Worm (Caenorhabditis elegans) whole organism, young adult: ENCODE measurements around the gene ksr-1.

ENCODE experiments used
- B0261.1 ChIP-seq: sonication (generic microtip); optimal IDR thresholded peaks from 2 replicates; lab custom pipeline; 2016; ENCODE audit warnings: mild to moderate bottlenecking, missing genetic modification characterization, moderate library complexity, missing compliant biosample characterization
- B0336.3 ChIP-seq: fragments of 200-800 bp; sonication (Bioruptor generic); IDR thresholded peaks from 2 replicates; pipeline ENCODE4 v1.3.6; 2022; ENCODE audit warnings: missing genetic modification characterization, missing compliant biosample characterization
- C17E4.6 ChIP-seq: fragments of 200-800 bp; sonication (Bioruptor generic); IDR thresholded peaks from 2 replicates; pipeline ENCODE4 v1.3.6; 2022; ENCODE audit warnings: missing genetic modification reagents, missing genetic modification characterization, missing compliant biosample characterization
- F39B2.1 ChIP-seq: fragments of 200-800 bp; sonication (Bioruptor generic); IDR thresholded peaks from 2 replicates; pipeline ENCODE4 v1.3.6; 2022; ENCODE audit warnings: missing genetic modification reagents, missing genetic modification characterization, missing compliant biosample characterization
- F57C9.4 ChIP-seq: sonication (generic microtip); optimal IDR thresholded peaks from 2 replicates; lab custom pipeline; 2017; ENCODE audit warnings: mild to moderate bottlenecking, missing genetic modification characterization, missing compliant biosample characterization
- T26A5.8 ChIP-seq: sonication (generic microtip); optimal IDR thresholded peaks from 2 replicates; lab custom pipeline; 2016; ENCODE audit warnings: missing genetic modification characterization, missing compliant biosample characterization
- Y53F4B.3 ChIP-seq: fragments of 200-800 bp; sonication (Bioruptor generic); IDR thresholded peaks from 2 replicates; pipeline ENCODE4 v1.3.6; 2022; ENCODE audit warnings: missing genetic modification reagents, missing genetic modification characterization, missing compliant biosample characterization
- Y56A3A.18 ChIP-seq: fragments of 200-800 bp; sonication (Bioruptor generic); IDR thresholded peaks from 2 replicates; pipeline ENCODE4 v1.3.6; 2022; ENCODE audit warnings: missing genetic modification reagents, missing genetic modification characterization, missing compliant biosample characterization
- ama-1 ChIP-seq, 3 experiments: fragments of 150-350 bp in 1 of 3; sonication (generic microtip) in 2 of 3; optimal IDR thresholded peaks; 2 replicates each; lab custom pipeline; 2014 to 2018; ENCODE audit warnings: missing biosample characterization in 2 of 3, missing genetic modification characterization in 2 of 3, missing genetic modification reagents in 2 of 3
- atf-7 ChIP-seq: sonication (generic microtip); optimal IDR thresholded peaks from 2 replicates; lab custom pipeline; 2017; ENCODE audit warnings: mild to moderate bottlenecking, missing genetic modification characterization, missing compliant biosample characterization
- attf-5 ChIP-seq: fragments of 200-800 bp; sonication (Bioruptor generic); optimal IDR thresholded peaks from 2 replicates; lab custom pipeline; 2018; ENCODE audit warnings: mild to moderate bottlenecking, missing genetic modification characterization, missing compliant biosample characterization
- ceh-91 ChIP-seq: fragments of 200-800 bp; sonication (Bioruptor generic); IDR thresholded peaks from 2 replicates; pipeline ENCODE4 v1.3.6; 2022; ENCODE audit warnings: missing genetic modification reagents, missing genetic modification characterization, missing compliant biosample characterization
- chd-7 ChIP-seq: sonication (generic microtip); optimal IDR thresholded peaks from 2 replicates; lab custom pipeline; 2016; ENCODE audit warnings: mild to moderate bottlenecking, missing genetic modification characterization, moderate library complexity, missing compliant biosample characterization
- efl-1 ChIP-seq: fragments of 150-350 bp; optimal IDR thresholded peaks from 2 replicates; lab custom pipeline; 2014; ENCODE audit warnings: missing biosample characterization, missing genetic modification reagents, missing genetic modification characterization
- ekl-4 ChIP-seq: fragments of 200-800 bp; sonication (Bioruptor generic); IDR thresholded peaks from 2 replicates; pipeline ENCODE4 v1.3.6; 2022; ENCODE audit warnings: missing genetic modification reagents, missing genetic modification characterization, missing compliant biosample characterization
- him-1 ChIP-seq: sonication (generic microtip); optimal IDR thresholded peaks from 2 replicates; lab custom pipeline; 2016; ENCODE audit warnings: missing genotype, missing genetic modification reagents, missing genetic modification characterization, missing compliant biosample characterization
- hlh-12 ChIP-seq: sonication (generic microtip); optimal IDR thresholded peaks from 2 replicates; lab custom pipeline; 2016; ENCODE audit warnings: missing genetic modification characterization, missing compliant biosample characterization
- hlh-26 ChIP-seq: fragments of 200-800 bp; sonication (Bioruptor generic); conservative IDR thresholded peaks from 2 replicates; pipeline ENCODE4 v1.3.6; 2022; ENCODE audit warnings: missing genetic modification reagents, missing genetic modification characterization, missing compliant biosample characterization
- let-607 ChIP-seq, 2 experiments: fragments of 200-800 bp in 1 of 2; sonication (Bioruptor generic) in 1 of 2; sonication (generic microtip) in 1 of 2; optimal IDR thresholded peaks; 2 replicates each; lab custom pipeline; 2016 to 2018; ENCODE audit warnings: mild to moderate bottlenecking in 2 of 2, missing compliant biosample characterization in 2 of 2, missing genetic modification characterization in 2 of 2, moderate library complexity in 2 of 2, missing genotype in 1 of 2
- lin-35 ChIP-seq, 3 experiments: fragments of 150-350 bp in 2 of 3; sonication (generic microtip) in 1 of 3; optimal IDR thresholded peaks; 2 replicates each; lab custom pipeline; 2014 to 2018; ENCODE audit warnings: missing biosample characterization in 3 of 3, missing genetic modification characterization in 3 of 3, missing genetic modification reagents in 3 of 3
- lsl-1 ChIP-seq: fragments of 200-800 bp; sonication (Bioruptor generic); optimal IDR thresholded peaks from 2 replicates; lab custom pipeline; 2018; ENCODE audit warnings: mild to moderate bottlenecking, missing genetic modification characterization, moderate library complexity, missing compliant biosample characterization
- lsy-27 ChIP-seq: sonication (generic microtip); optimal IDR thresholded peaks from 2 replicates; lab custom pipeline; 2017; ENCODE audit warnings: missing genetic modification characterization, mild to moderate bottlenecking, missing compliant biosample characterization, antibody characterized with exemption, missing genotype, borderline replicate concordance; ENCODE audit not compliant: insufficient read depth
- madf-8 ChIP-seq: fragments of 200-800 bp; sonication (Bioruptor generic); conservative IDR thresholded peaks from 2 replicates; pipeline ENCODE4 v1.3.6; 2022; ENCODE audit warnings: missing genetic modification reagents, missing genetic modification characterization, missing compliant biosample characterization
- mcd-1 ChIP-seq: fragments of 200-800 bp; sonication (Bioruptor generic); IDR thresholded peaks from 2 replicates; pipeline ENCODE4 v1.3.6; 2022; ENCODE audit warnings: missing genetic modification reagents, missing genetic modification characterization, missing compliant biosample characterization
- nfya-2 ChIP-seq: fragments of 200-800 bp; sonication (Bioruptor generic); IDR thresholded peaks from 2 replicates; pipeline ENCODE4 v1.3.6; 2022; ENCODE audit warnings: missing genetic modification reagents, missing genetic modification characterization, missing compliant biosample characterization
- nfyb-1 ChIP-seq: fragments of 200-800 bp; sonication (Bioruptor generic); IDR thresholded peaks from 2 replicates; pipeline ENCODE4 v1.3.6; 2022; ENCODE audit warnings: missing genetic modification reagents, missing genetic modification characterization, missing compliant biosample characterization
- nhr-179 ChIP-seq: sonication (generic microtip); optimal IDR thresholded peaks from 2 replicates; lab custom pipeline; 2016; ENCODE audit warnings: mild to moderate bottlenecking, missing genetic modification characterization, missing compliant biosample characterization
- nhr-80 ChIP-seq: sonication (generic microtip); optimal IDR thresholded peaks from 2 replicates; lab custom pipeline; 2016; ENCODE audit warnings: missing genetic modification characterization, missing compliant biosample characterization
- pbrm-1 ChIP-seq: fragments of 200-800 bp; sonication (Bioruptor generic); IDR thresholded peaks from 2 replicates; pipeline ENCODE4 v1.3.6; 2022; ENCODE audit warnings: missing genetic modification reagents, missing genetic modification characterization, missing compliant biosample characterization
- rcor-1 ChIP-seq: fragments of 200-800 bp; sonication (Bioruptor generic); IDR thresholded peaks from 2 replicates; pipeline ENCODE4 v1.3.6; 2022; ENCODE audit warnings: missing genetic modification reagents, missing genetic modification characterization, missing compliant biosample characterization
- sdz-38 ChIP-seq: sonication (generic microtip); optimal IDR thresholded peaks from 2 replicates; lab custom pipeline; 2016; ENCODE audit warnings: missing genotype, missing genetic modification characterization, missing compliant biosample characterization
- somi-1 ChIP-seq: fragments of 200-800 bp; sonication (Bioruptor generic); optimal IDR thresholded peaks from 2 replicates; lab custom pipeline; 2018; ENCODE audit warnings: mild to moderate bottlenecking, missing genetic modification characterization, missing compliant biosample characterization
- tbp1 ChIP-seq: fragments of 200-800 bp; sonication (Bioruptor generic); optimal IDR thresholded peaks from 2 replicates; lab custom pipeline; 2018; ENCODE audit warnings: mild to moderate bottlenecking, missing genetic modification characterization, missing compliant biosample characterization
- tbx-9 ChIP-seq: sonication (generic microtip); optimal IDR thresholded peaks from 2 replicates; lab custom pipeline; 2016; ENCODE audit warnings: borderline replicate concordance, missing genetic modification characterization, inconsistent platforms, missing compliant biosample characterization
- tlf-1 ChIP-seq: fragments of 200-800 bp; sonication (Bioruptor generic); optimal IDR thresholded peaks from 2 replicates; lab custom pipeline; 2018; ENCODE audit warnings: mild to moderate bottlenecking, missing genetic modification characterization, missing compliant biosample characterization
- unc-62 ChIP-seq: fragments of 150-350 bp; optimal IDR thresholded peaks from 2 replicates; lab custom pipeline; 2014; ENCODE audit warnings: missing biosample characterization, missing genetic modification reagents, missing genetic modification characterization
- zim-3 ChIP-seq: sonication (generic microtip); optimal IDR thresholded peaks from 2 replicates; lab custom pipeline; 2017; ENCODE audit warnings: mild to moderate bottlenecking, missing genetic modification characterization, moderate library complexity, missing compliant biosample characterization
- ztf-25 ChIP-seq: fragments of 200-800 bp; sonication (Bioruptor generic); IDR thresholded peaks from 2 replicates; pipeline ENCODE4 v1.3.6; 2022; ENCODE audit warnings: missing genetic modification reagents, missing genetic modification characterization, missing compliant biosample characterization
- ztf-26 ChIP-seq: sonication (generic microtip); optimal IDR thresholded peaks from 2 replicates; lab custom pipeline; 2017; ENCODE audit warnings: missing genetic modification characterization, missing compliant biosample characterization
- ztf-28 ChIP-seq: fragments of 200-800 bp; sonication (Bioruptor generic); IDR thresholded peaks from 2 replicates; pipeline ENCODE4 v1.3.6; 2022; ENCODE audit warnings: missing genetic modification reagents, missing genetic modification characterization, missing compliant biosample characterization

Gene ksr-1

DNA sequence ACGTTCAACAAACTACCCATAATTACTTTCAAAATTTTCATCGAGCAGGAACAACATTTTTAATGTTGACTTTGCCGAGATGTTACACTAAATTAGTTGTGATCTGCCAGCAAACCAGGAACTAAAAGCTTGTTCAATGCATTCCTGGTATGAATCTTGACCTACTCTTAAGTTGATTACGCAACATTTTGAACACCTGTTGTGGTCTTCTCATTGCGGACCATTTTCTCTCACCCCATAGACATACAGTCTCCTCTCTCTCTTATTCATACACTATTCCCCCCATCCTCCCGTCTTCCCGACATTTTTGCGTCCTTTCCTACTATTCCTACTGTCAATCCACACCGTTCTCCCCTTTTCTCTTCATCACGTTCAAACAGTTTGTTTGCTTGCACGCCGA lies 1.5 kb upstream of the ksr-1 start:
- no peak for TF ChIP-seq ekl-4 (GFP tag; lab: Robert Waterston, UW)

- TF ChIP-seq hlh-12 (tag; lab: Kevin White, UChicago): no peak
- TF ChIP-seq ceh-91 (GFP tag; lab: Robert Waterston, UW): no peak
- TF ChIP-seq ztf-25 (GFP tag; lab: Robert Waterston, UW): no peak
- TF ChIP-seq ztf-26: no peak
- no peak for TF ChIP-seq atf-7 (tag; lab: Kevin White, UChicago)
- no peak for TF ChIP-seq T26A5.8 (tag; lab: Kevin White, UChicago)
- no peak for TF ChIP-seq unc-62 (GFP tag; lab: Kevin White, UChicago)
- no peak for TF ChIP-seq efl-1
- TF ChIP-seq lin-35 (GFP tag; optimal IDR thresholded peaks at IDR 0.05; lab: Kevin White, UChicago): no peak
Measured at ce11 chrX:8276333-8276732, 1.4 kb downstream of the ksr-1 start.

ce11 chrX:8276984-8277383 lies 2.0 kb downstream of the ksr-1 start:
- TF ChIP-seq somi-1 (no peak), tlf-1 (no peak), ama-1 (optimal IDR thresholded peaks at IDR 0.05; lab: Kevin White, UChicago) (no peak), ama-1 (GFP tag; optimal IDR thresholded peaks at IDR 0.05; lab: Kevin White, UChicago) (no peak), him-1 (tag; lab: Kevin White, UChicago) (no peak), tbx-9 (tag; lab: Kevin White, UChicago) (no peak), nfyb-1 (GFP tag; lab: Robert Waterston, UW) (no peak), nhr-179 (tag; lab: Kevin White, UChicago) (no peak), zim-3 (tag; lab: Kevin White, UChicago) (no peak), madf-8 (no peak), nfya-2 (GFP tag; lab: Robert Waterston, UW) (no peak), lsl-1 (GFP tag; lab: Kevin White, UChicago) (no peak), tbp1 (GFP tag; lab: Kevin White, UChicago) (no peak), let-607 (tag; optimal IDR thresholded peaks at IDR 0.05; lab: Kevin White, UChicago) (no peak), sdz-38 (tag; lab: Kevin White, UChicago) (no peak), F39B2.1 (no peak), unc-62 (GFP tag; lab: Kevin White, UChicago) (no peak), B0336.3 (GFP tag; lab: Robert Waterston, UW) (no peak), attf-5 (GFP tag; lab: Kevin White, UChicago) (no peak), mcd-1 (no peak)

ce11 chrX:8284003-8284402 lies 9.0 kb downstream of the ksr-1 start:
- no peak for TF ChIP-seq pbrm-1

ce11 chrX:8285169-8285796 lies 10.3 kb downstream of the ksr-1 start, which contains the start of the genes fis-2 and F13B9.2:
Gene fis-2, minus strand, starts transcription at chrX:8285219.
Gene F13B9.2, plus strand, starts transcription at chrX:8285683.
- no peak for TF ChIP-seq nhr-80 (tag; lab: Kevin White, UChicago)
- no peak for TF ChIP-seq rcor-1 (GFP tag; lab: Robert Waterston, UW)
- no peak for TF ChIP-seq Y56A3A.18
- no peak for TF ChIP-seq chd-7 (tag; lab: Kevin White, UChicago)
- no peak for TF ChIP-seq C17E4.6 (GFP tag; lab: Robert Waterston, UW)
- no peak for TF ChIP-seq lsy-27
- no peak for TF ChIP-seq B0261.1
- no peak for TF ChIP-seq F57C9.4 (tag; lab: Kevin White, UChicago)
- no peak for TF ChIP-seq ztf-28
- no peak for TF ChIP-seq hlh-26 (GFP tag; lab: Robert Waterston, UW)
- TF ChIP-seq Y53F4B.3 (GFP tag; lab: Robert Waterston, UW): no peak
- TF ChIP-seq, all 124 proteins: peak for 0
